Worm (Caenorhabditis elegans): ENCODE data around the gene glb-25.

ce11 chrV:1895483-1895882 is 42.6 kb upstream of the glb-25 start, which contains the start of gene nphp-2:
- no peak for TF ChIP-seq ztf-29 (GFP tag; IDR thresholded peaks at IDR 0.05)
- no peak for TF ChIP-seq ztf-23 (GFP tag; IDR thresholded peaks at IDR 0.05)
- no peak for TF ChIP-seq klf-2 (GFP tag; conservative IDR thresholded peaks at IDR 0.05)
- no peak for TF ChIP-seq med-1 (GFP tag; optimal IDR thresholded peaks at IDR 0.05; ENCODE audit: insufficient read depth)
- no peak for TF ChIP-seq T22C8.4 (GFP tag; IDR thresholded peaks at IDR 0.05)
- no peak for TF ChIP-seq cog-1 (tag; optimal IDR thresholded peaks at IDR 0.05)
- TF ChIP-seq flt-1 (GFP tag; IDR thresholded peaks at IDR 0.05) = no peak
- TF ChIP-seq ref-1 (GFP tag; conservative IDR thresholded peaks at IDR 0.05) = no peak
- no peak for TF ChIP-seq tab-1 (GFP tag; IDR thresholded peaks at IDR 0.05)
